Worm (Caenorhabditis elegans) whole organism, early embryonic: ENCODE measurements around the gene nhr-182.

Experiments
- B0310.2 ChIP-seq: sonication (generic microtip); optimal IDR thresholded peaks from 2 replicates; lab custom pipeline; 2016; ENCODE audit warnings: mild to moderate bottlenecking, missing genetic modification characterization, missing compliant biosample characterization
- aly-1 ChIP-seq: sonication (generic microtip); optimal IDR thresholded peaks from 2 replicates; lab custom pipeline; 2016; ENCODE audit warnings: missing genetic modification characterization, missing compliant biosample characterization
- ama-1 ChIP-seq: fragments of 150-350 bp; optimal IDR thresholded peaks from 2 replicates; lab custom pipeline; 2014
- ceh-13 ChIP-seq: fragments of 200-800 bp; sonication (Bioruptor generic); optimal IDR thresholded peaks from 2 replicates; lab custom pipeline; 2018; ENCODE audit warnings: mild to moderate bottlenecking, missing genetic modification characterization, missing compliant biosample characterization
- hnd-1 ChIP-seq: sonication (generic microtip); optimal IDR thresholded peaks from 2 replicates; lab custom pipeline; 2016; ENCODE audit warnings: missing genetic modification characterization, missing compliant biosample characterization
- sea-1 ChIP-seq: fragments of 200-800 bp; sonication (Bioruptor generic); conservative IDR thresholded peaks from 2 replicates; pipeline ENCODE4 v1.3.6; 2022; ENCODE audit warnings: missing genetic modification characterization, missing compliant biosample characterization
- tra-4 ChIP-seq: sonication (generic microtip); optimal IDR thresholded peaks from 2 replicates; lab custom pipeline; 2017; ENCODE audit warnings: missing genetic modification characterization, missing compliant biosample characterization

DNA sequence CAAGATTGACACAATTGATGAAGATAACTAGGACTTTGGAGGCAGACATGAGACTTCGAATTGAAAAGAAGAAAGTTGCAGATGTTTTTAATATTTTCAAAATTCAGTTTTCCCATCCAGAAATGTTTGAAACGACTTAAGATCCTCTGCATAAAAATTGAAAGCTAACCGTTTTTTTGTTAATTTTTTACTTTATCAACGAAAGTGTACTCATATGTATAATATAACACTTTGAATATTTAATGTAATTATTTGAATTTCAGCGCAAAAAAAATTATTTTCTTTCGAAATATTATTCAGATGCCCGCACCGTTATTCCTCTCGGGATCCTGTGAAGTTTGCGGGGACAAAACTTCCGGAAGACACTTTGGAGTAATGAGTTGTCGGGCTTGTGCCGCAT lies 32.8 kb downstream of the nhr-182 start, which contains the start of gene nhr-18:
- TF ChIP-seq ama-1 (lab: Kevin White, UChicago) = no peak
- no peak for TF ChIP-seq hnd-1
- no peak for TF ChIP-seq aly-1 (tag; lab: Kevin White, UChicago)
- no peak for TF ChIP-seq B0310.2 (tag; lab: Kevin White, UChicago)
- no peak for TF ChIP-seq sea-1
- no peak for TF ChIP-seq ceh-13 (GFP tag; lab: Kevin White, UChicago)
- TF ChIP-seq tra-4 (tag; lab: Kevin White, UChicago) = no peak
